Fruit fly (Drosophila melanogaster): Measurements from ENCODE around the gene CG7017.

dm6 chr3L:20209092-20209491 lies 2.8 kb downstream of the CG7017 start:
- TF ChIP-seq CTCF (optimal IDR thresholded peaks at IDR 0.05) (no peak), CG8478 (optimal IDR thresholded peaks at IDR 0.05) (no peak)
